Fruit fly (Drosophila melanogaster): ENCODE data around the gene Enoph.
A peak's percentile ranks its signal among the peaks of the same experiment; 100 is the strongest.

Enoph gene

dm6 chr3R:5252853-5253252 lies 3.6 kb downstream of the Enoph start, which contains the start of gene CG1113:
CG1113 (plus strand) TSS chr3R:5253153.
- no peak for TF ChIP-seq CG17801 (GFP tag; optimal IDR thresholded peaks at IDR 0.05; ENCODE audit: partially characterized antibody)

- TF ChIP-seq CG17801 (GFP tag; optimal IDR thresholded peaks at IDR 0.05; ENCODE audit: partially characterized antibody): peak; percentile 77
Observed at dm6 chr3R:5251243-5251865, 5.1 kb downstream of the Enoph start, which contains the start of gene CtsF. CtsF (minus strand) TSS chr3R:5251745.

- TF ChIP-seq CG17801 (GFP tag; optimal IDR thresholded peaks at IDR 0.05; ENCODE audit: partially characterized antibody): peak; percentile 50
Observed at dm6 chr3R:5250530-5251242, 5.8 kb downstream of the Enoph start.

- TF ChIP-seq CG17801 (GFP tag; optimal IDR thresholded peaks at IDR 0.05; ENCODE audit: partially characterized antibody): no peak
Observed at dm6 chr3R:5249308-5249707, 7.2 kb downstream of the Enoph start.

dm6 chr3R:5246950-5247349 lies 9.5 kb downstream of the Enoph start:
- no peak for TF ChIP-seq CG17801 (GFP tag; optimal IDR thresholded peaks at IDR 0.05; ENCODE audit: partially characterized antibody)

dm6 chr3R:5240721-5241120 lies 15.8 kb downstream of the Enoph start, which contains the start of gene CG33293:
CG33293 (minus strand) TSS chr3R:5240735.
- TF ChIP-seq CG17801 (GFP tag; optimal IDR thresholded peaks at IDR 0.05; ENCODE audit: partially characterized antibody): no peak

- TF ChIP-seq CG17801 (GFP tag; optimal IDR thresholded peaks at IDR 0.05; ENCODE audit: partially characterized antibody): no peak
Observed at dm6 chr3R:5237215-5237614, 19.3 kb downstream of the Enoph start, which contains the start of gene rtp. rtp (minus strand) TSS chr3R:5237315.

- TF ChIP-seq CG17801 (GFP tag; optimal IDR thresholded peaks at IDR 0.05; ENCODE audit: partially characterized antibody): no peak
Observed at dm6 chr3R:5232197-5232607, 24.3 kb downstream of the Enoph start, which contains the start of the genes Kat60 and Mms19. Kat60 (minus strand) TSS chr3R:5232209. Mms19 (plus strand) TSS chr3R:5232543.

- TF ChIP-seq CG17801 (GFP tag; optimal IDR thresholded peaks at IDR 0.05; ENCODE audit: partially characterized antibody): no peak
Observed at dm6 chr3R:5231383-5232196, 24.9 kb downstream of the Enoph start.

- no peak for TF ChIP-seq CG17801 (GFP tag; optimal IDR thresholded peaks at IDR 0.05; ENCODE audit: partially characterized antibody)
Observed at dm6 chr3R:5229458-5229857, 27.0 kb downstream of the Enoph start.

dm6 chr3R:5226025-5226424 lies 30.5 kb downstream of the Enoph start, which contains the start of gene Vps37B:
Vps37B (plus strand) TSS chr3R:5226158.
- peak; percentile 4 for TF ChIP-seq CG17801 (GFP tag; optimal IDR thresholded peaks at IDR 0.05; ENCODE audit: partially characterized antibody)

- TF ChIP-seq CG17801 (GFP tag; optimal IDR thresholded peaks at IDR 0.05; ENCODE audit: partially characterized antibody): no peak
Observed at dm6 chr3R:5223839-5224238, 32.6 kb downstream of the Enoph start, which contains the start of gene CG14664. CG14664 (plus strand) TSS chr3R:5224139.

- peak; percentile 61 for TF ChIP-seq CG17801 (GFP tag; optimal IDR thresholded peaks at IDR 0.05; ENCODE audit: partially characterized antibody)
Observed at dm6 chr3R:5223135-5223534, 33.3 kb downstream of the Enoph start, which contains the start of gene CG2604. CG2604 (minus strand) TSS chr3R:5223365.

dm6 chr3R:5219466-5219865 lies 37.0 kb downstream of the Enoph start, which contains the start of the genes Prosbeta2R2 and CG1116:
Prosbeta2R2 (minus strand) TSS chr3R:5219528.
CG1116 (plus strand) TSS chr3R:5219657.
- peak; percentile 21 for TF ChIP-seq CG17801 (GFP tag; optimal IDR thresholded peaks at IDR 0.05; ENCODE audit: partially characterized antibody)

dm6 chr3R:5217278-5217714 lies 39.2 kb downstream of the Enoph start, which contains the start of gene cno:
cno (minus strand) TSS chr3R:5217456.
- TF ChIP-seq CG17801 (GFP tag; optimal IDR thresholded peaks at IDR 0.05; ENCODE audit: partially characterized antibody): peak; percentile 64

All from ovary, adult (tissue).